Worm (Caenorhabditis elegans) whole organism, L2 larva: ENCODE data around the gene eif-2A.
A peak's percentile ranks its signal among the peaks of the same experiment; 100 is the strongest.

ENCODE experiments used
- C34F6.9 ChIP-seq: fragments of 150-350 bp; optimal IDR thresholded peaks from 2 replicates; lab custom pipeline; 2014; ENCODE audit warnings: missing biosample characterization, missing genetic modification characterization
- F13H6.1 ChIP-seq: sonication (generic microtip); optimal IDR thresholded peaks from 2 replicates; lab custom pipeline; 2016; ENCODE audit warnings: missing genetic modification characterization, missing compliant biosample characterization
- R02D3.7 ChIP-seq: fragments of 150-350 bp; optimal IDR thresholded peaks from 2 replicates; lab custom pipeline; 2014; ENCODE audit warnings: missing biosample characterization, missing genetic modification characterization
- Y55F3AM.14 ChIP-seq: fragments of 200-800 bp; sonication (Bioruptor generic); optimal IDR thresholded peaks from 2 replicates; lab custom pipeline; 2018; ENCODE audit warnings: mild to moderate bottlenecking, missing genetic modification characterization, missing compliant biosample characterization
- ZK546.5 ChIP-seq: sonication (generic microtip); optimal IDR thresholded peaks from 2 replicates; lab custom pipeline; 2017; ENCODE audit warnings: missing biosample characterization, missing genetic modification characterization
- aly-2 ChIP-seq: fragments of 150-350 bp; optimal IDR thresholded peaks from 2 replicates; lab custom pipeline; 2014; ENCODE audit warnings: missing biosample characterization, missing genetic modification characterization
- ama-1 ChIP-seq: fragments of 150-350 bp; optimal IDR thresholded peaks from 2 replicates; lab custom pipeline; 2018; ENCODE audit warnings: inconsistent platforms
- blmp-1 ChIP-seq: sonication (generic microtip); optimal IDR thresholded peaks from 2 replicates; lab custom pipeline; 2017; ENCODE audit warnings: missing genetic modification characterization, mild to moderate bottlenecking, missing compliant biosample characterization, antibody characterized with exemption, moderate library complexity; ENCODE audit not compliant: insufficient read depth
- ceh-16 ChIP-seq: fragments of 150-350 bp; optimal IDR thresholded peaks from 2 replicates; lab custom pipeline; 2014; ENCODE audit warnings: missing biosample characterization, missing genetic modification characterization
- ceh-82 ChIP-seq: fragments of 150-350 bp; optimal IDR thresholded peaks from 2 replicates; lab custom pipeline; 2014; ENCODE audit warnings: missing biosample characterization, missing genetic modification characterization
- crh-2 ChIP-seq: sonication (generic microtip); optimal IDR thresholded peaks from 2 replicates; lab custom pipeline; 2017; ENCODE audit warnings: missing biosample characterization, missing genetic modification characterization
- elt-3 ChIP-seq: sonication (generic microtip); optimal IDR thresholded peaks from 2 replicates; lab custom pipeline; 2017; ENCODE audit warnings: missing biosample characterization, missing genetic modification characterization
- fos-1 ChIP-seq: fragments of 150-350 bp; optimal IDR thresholded peaks from 2 replicates; lab custom pipeline; 2014; ENCODE audit warnings: missing biosample characterization, missing genetic modification characterization
- gmeb-1 ChIP-seq: fragments of 150-350 bp; optimal IDR thresholded peaks from 2 replicates; lab custom pipeline; 2014; ENCODE audit warnings: missing biosample characterization, missing genetic modification characterization
- lin-11 ChIP-seq: fragments of 150-350 bp; sonication (generic microtip); optimal IDR thresholded peaks from 2 replicates; lab custom pipeline; 2014; ENCODE audit warnings: missing biosample characterization, missing genetic modification characterization, inconsistent platforms, mixed read lengths
- lin-13 ChIP-seq: fragments of 150-350 bp; optimal IDR thresholded peaks from 2 replicates; lab custom pipeline; 2014; ENCODE audit warnings: missing biosample characterization, missing genetic modification reagents, missing genetic modification characterization
- lin-39 ChIP-seq: fragments of 150-350 bp; optimal IDR thresholded peaks from 2 replicates; lab custom pipeline; 2014; ENCODE audit warnings: missing biosample characterization, missing genetic modification reagents, missing genetic modification characterization
- lsy-2 ChIP-seq, 2 experiments: fragments of 150-350 bp in 1 of 2; sonication (generic microtip) in 1 of 2; optimal IDR thresholded peaks; 2 replicates each; lab custom pipeline; 2014 to 2017; ENCODE audit warnings: missing biosample characterization in 2 of 2, missing genetic modification characterization in 2 of 2
- mab-5 ChIP-seq: fragments of 150-350 bp; optimal IDR thresholded peaks from 2 replicates; lab custom pipeline; 2014; ENCODE audit warnings: missing biosample characterization, missing genetic modification characterization
- mdl-1 ChIP-seq, 2 experiments: fragments of 150-350 bp in 1 of 2; sonication (generic microtip) in 1 of 2; optimal IDR thresholded peaks; 2 replicates each; lab custom pipeline; 2017; ENCODE audit warnings: missing biosample characterization in 2 of 2, missing genetic modification characterization in 2 of 2
- nhr-10 ChIP-seq: sonication (generic microtip); optimal IDR thresholded peaks from 2 replicates; lab custom pipeline; 2017; ENCODE audit warnings: missing biosample characterization, missing genetic modification characterization
- nhr-11 ChIP-seq: fragments of 150-350 bp; optimal IDR thresholded peaks from 2 replicates; lab custom pipeline; 2014; ENCODE audit warnings: missing biosample characterization, missing genetic modification characterization
- nhr-129 ChIP-seq: fragments of 150-350 bp; optimal IDR thresholded peaks from 2 replicates; lab custom pipeline; 2014; ENCODE audit warnings: missing biosample characterization, missing genetic modification characterization
- nhr-21 ChIP-seq: fragments of 150-350 bp; optimal IDR thresholded peaks from 2 replicates; lab custom pipeline; 2014; ENCODE audit warnings: missing biosample characterization, missing genetic modification characterization
- nhr-23 ChIP-seq: fragments of 150-350 bp; optimal IDR thresholded peaks from 2 replicates; lab custom pipeline; 2014; ENCODE audit warnings: missing biosample characterization, missing genetic modification reagents, missing genetic modification characterization
- nhr-237 ChIP-seq: fragments of 150-350 bp; optimal IDR thresholded peaks from 2 replicates; lab custom pipeline; 2014; ENCODE audit warnings: missing biosample characterization, missing genetic modification characterization
- nhr-25 ChIP-seq: fragments of 150-350 bp; sonication (generic microtip); optimal IDR thresholded peaks from 3 replicates; lab custom pipeline; 2014; ENCODE audit warnings: missing biosample characterization, missing genetic modification characterization
- nhr-6 ChIP-seq: fragments of 150-350 bp; optimal IDR thresholded peaks from 2 replicates; lab custom pipeline; 2014; ENCODE audit warnings: missing biosample characterization, missing genetic modification characterization
- peb-1 ChIP-seq: fragments of 150-350 bp; optimal IDR thresholded peaks from 2 replicates; lab custom pipeline; 2014; ENCODE audit warnings: missing biosample characterization, missing genetic modification characterization
- skn-1 ChIP-seq: sonication (generic microtip); optimal IDR thresholded peaks from 2 replicates; lab custom pipeline; 2017; ENCODE audit warnings: missing biosample characterization, missing genetic modification characterization
- sma-3 ChIP-seq: sonication (generic microtip); optimal IDR thresholded peaks from 2 replicates; lab custom pipeline; 2016; ENCODE audit warnings: missing genetic modification reagents, missing genetic modification characterization, missing compliant biosample characterization
- sma-9 ChIP-seq, 2 experiments: fragments of 150-350 bp in 1 of 2; sonication (generic microtip) in 1 of 2; optimal IDR thresholded peaks; 2 replicates each; lab custom pipeline; 2014 to 2016; ENCODE audit warnings: missing genetic modification characterization in 2 of 2, mild to moderate bottlenecking in 1 of 2, missing biosample characterization in 1 of 2, missing compliant biosample characterization in 1 of 2, missing genetic modification reagents in 1 of 2, moderate library complexity in 1 of 2
- snpc-4 ChIP-seq: fragments of 150-350 bp; optimal IDR thresholded peaks from 2 replicates; lab custom pipeline; 2014; ENCODE audit warnings: missing biosample characterization, missing genetic modification characterization
- unc-55 ChIP-seq: fragments of 150-350 bp; sonication (generic microtip); optimal IDR thresholded peaks from 3 replicates; lab custom pipeline; 2014; ENCODE audit warnings: missing biosample characterization, missing genetic modification reagents, missing genetic modification characterization
- zag-1 ChIP-seq: fragments of 150-350 bp; optimal IDR thresholded peaks from 2 replicates; lab custom pipeline; 2014; ENCODE audit warnings: missing biosample characterization, missing genetic modification characterization
- ztf-1 ChIP-seq: fragments of 200-800 bp; sonication (Bioruptor generic); conservative IDR thresholded peaks from 2 replicates; pipeline ENCODE4 v1.3.6; 2022; ENCODE audit warnings: missing genetic modification characterization, missing compliant biosample characterization
- ztf-11 ChIP-seq: sonication (generic microtip); optimal IDR thresholded peaks from 2 replicates; lab custom pipeline; 2017; ENCODE audit warnings: missing biosample characterization, missing genetic modification characterization
- ztf-4 ChIP-seq: fragments of 150-350 bp; optimal IDR thresholded peaks from 2 replicates; lab custom pipeline; 2014; ENCODE audit warnings: missing biosample characterization, missing genetic modification characterization

The eif-2A gene

ce11 chrII:10447348-10448316 lies 31.0 kb downstream of the eif-2A start, which contains the start of gene ZK673.2:
ZK673.2 (plus strand) TSS chrII:10448266.
- no peak for TF ChIP-seq ztf-11 (tag; lab: Kevin White, UChicago)
- peak in 1 of 2 experiments; percentile 32 for TF ChIP-seq lsy-2 (tag; optimal IDR thresholded peaks at IDR 0.05; lab: Kevin White, UChicago)
- peak; percentile 88 for TF ChIP-seq nhr-25 (tag; lab: Kevin White, UChicago)
- no peak for TF ChIP-seq elt-3 (tag; lab: Kevin White, UChicago)
- TF ChIP-seq nhr-11 (tag; lab: Kevin White, UChicago): no peak
- no peak for TF ChIP-seq mab-5 (tag; lab: Kevin White, UChicago)
- TF ChIP-seq skn-1 (tag; lab: Kevin White, UChicago): no peak
- no peak for TF ChIP-seq R02D3.7
- TF ChIP-seq sma-3 (GFP tag; lab: Kevin White, UChicago): peak; percentile 62
- TF ChIP-seq lin-11 (tag; lab: Kevin White, UChicago): no peak
- TF ChIP-seq ama-1: peak; percentile 6
- peak; percentile 79 for TF ChIP-seq sma-9 (GFP tag; optimal IDR thresholded peaks at IDR 0.05; lab: Kevin White, UChicago)
- TF ChIP-seq sma-9 (tag; optimal IDR thresholded peaks at IDR 0.05; lab: Kevin White, UChicago): no peak
- peak; percentile 71 for TF ChIP-seq gmeb-1 (tag; lab: Kevin White, UChicago)
- TF ChIP-seq nhr-23 (tag; lab: Kevin White, UChicago): no peak
- TF ChIP-seq nhr-6: no peak
- peak; percentile 12 for TF ChIP-seq F13H6.1 (tag; lab: Kevin White, UChicago)
- no peak for TF ChIP-seq ceh-82 (tag; lab: Kevin White, UChicago)
- TF ChIP-seq Y55F3AM.14 (GFP tag; lab: Kevin White, UChicago): peak; percentile 55
- TF ChIP-seq fos-1: peak; percentile 85
- no peak for TF ChIP-seq ZK546.5 (tag; lab: Kevin White, UChicago)
- no peak for TF ChIP-seq ztf-4
- TF ChIP-seq C34F6.9 (tag; lab: Kevin White, UChicago): peak; percentile 32
- no peak for TF ChIP-seq ztf-1 (GFP tag; lab: Robert Waterston, UW)
- no peak for TF ChIP-seq lin-13 (GFP tag; lab: Kevin White, UChicago)
- no peak for TF ChIP-seq peb-1 (tag; lab: Kevin White, UChicago)
- no peak for TF ChIP-seq aly-2 (tag; lab: Kevin White, UChicago)
- TF ChIP-seq nhr-129: peak; percentile 56
- peak; percentile 60 for TF ChIP-seq crh-2 (tag; lab: Kevin White, UChicago)
- TF ChIP-seq unc-55 (GFP tag; lab: Kevin White, UChicago): no peak
- TF ChIP-seq snpc-4 (tag; lab: Kevin White, UChicago): no peak
- peak; percentile 45 for TF ChIP-seq blmp-1 (tag; lab: Kevin White, UChicago)
- no peak for TF ChIP-seq ceh-16
- peak; percentile 83 for TF ChIP-seq nhr-21
- peak in 1 of 2 experiments; percentile 68 for TF ChIP-seq mdl-1 (tag; optimal IDR thresholded peaks at IDR 0.05; lab: Kevin White, UChicago)

DNA sequence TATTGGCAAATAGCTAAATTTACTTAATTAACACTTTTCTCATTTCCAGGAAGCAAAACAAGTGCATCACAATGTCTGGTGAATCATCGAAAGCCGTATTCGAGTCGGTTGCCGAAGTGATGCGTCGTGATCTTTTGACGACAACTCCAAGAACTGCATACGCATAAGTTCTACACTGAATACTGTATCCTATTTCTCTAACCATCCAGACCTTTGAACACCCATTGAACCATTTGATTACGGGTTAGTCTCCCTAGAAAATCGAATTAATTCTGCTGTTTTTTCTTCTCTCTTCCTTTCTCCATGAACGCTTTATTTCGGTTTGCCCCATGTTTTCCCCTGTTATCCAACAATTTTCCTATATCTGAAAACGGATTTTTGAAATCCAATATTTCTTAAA lies 33.1 kb downstream of the eif-2A start, which contains the start of gene lin-56:
Gene lin-56, plus strand, starts transcription at position 301 of the 400 bp plus-strand sequence.
- TF ChIP-seq lin-13 (GFP tag; lab: Kevin White, UChicago) (no peak), snpc-4 (tag; lab: Kevin White, UChicago) (no peak), sma-3 (GFP tag; lab: Kevin White, UChicago) (no peak), nhr-237 (no peak), ztf-4 (no peak), ZK546.5 (tag; lab: Kevin White, UChicago) (no peak), unc-55 (GFP tag; lab: Kevin White, UChicago) (no peak), nhr-10 (tag; lab: Kevin White, UChicago) (no peak), lin-39 (no peak), aly-2 (tag; lab: Kevin White, UChicago) (no peak), sma-9 (GFP tag; optimal IDR thresholded peaks at IDR 0.05; lab: Kevin White, UChicago) (no peak), sma-9 (tag; optimal IDR thresholded peaks at IDR 0.05; lab: Kevin White, UChicago) (no peak), zag-1 (no peak), R02D3.7 (no peak), lsy-2 (tag; optimal IDR thresholded peaks at IDR 0.05; lab: Kevin White, UChicago) (no peak), ztf-11 (tag; lab: Kevin White, UChicago) (no peak), nhr-25 (tag; lab: Kevin White, UChicago) (no peak), ztf-1 (GFP tag; lab: Robert Waterston, UW) (no peak), nhr-21 (no peak)
